Worm (Caenorhabditis elegans) whole organism, L2 larva: ENCODE measurements around the gene pigk-1.

ENCODE experiments used
- elt-1 ChIP-seq: fragments of 150-350 bp; optimal IDR thresholded peaks from 2 replicates; lab custom pipeline; 2014; ENCODE audit warnings: missing biosample characterization, missing genetic modification characterization
- unc-39 ChIP-seq: fragments of 150-350 bp; optimal IDR thresholded peaks from 2 replicates; lab custom pipeline; 2014; ENCODE audit warnings: missing biosample characterization, missing genetic modification characterization
- unc-62 ChIP-seq: fragments of 150-350 bp; optimal IDR thresholded peaks from 2 replicates; lab custom pipeline; 2014; ENCODE audit warnings: missing biosample characterization, missing genetic modification reagents, missing genetic modification characterization
- ztf-4 ChIP-seq: fragments of 150-350 bp; optimal IDR thresholded peaks from 2 replicates; lab custom pipeline; 2014; ENCODE audit warnings: missing biosample characterization, missing genetic modification characterization

ce11 chrIV:11150844-11151243 is 41.0 kb upstream of the pigk-1 start, which contains the start of gene C08F8.2:
- TF ChIP-seq elt-1 (tag; lab: Kevin White, UChicago) (no peak), unc-62 (GFP tag; lab: Kevin White, UChicago) (no peak), ztf-4 (no peak), unc-39 (tag; lab: Kevin White, UChicago) (no peak)
